Fruit fly (Drosophila melanogaster) whole organism, embryonic: ENCODE results near the gene mRpS26.

ENCODE experiments used
- CG11696 ChIP-seq: fragments of 200-800 bp; sonication (Bioruptor generic); IDR thresholded peaks from 2 replicates; pipeline ENCODE4 v1.3.6; 2022; ENCODE audit warnings: missing biosample characterization, missing genetic modification characterization
- H15 ChIP-seq: fragments of 200-800 bp; sonication (Bioruptor generic); IDR thresholded peaks from 3 replicates; pipeline ENCODE4 v1.3.6; 2022; ENCODE audit warnings: missing biosample characterization, missing genetic modification characterization
- HLH3B ChIP-seq: fragments of 200-800 bp; sonication (Bioruptor generic); IDR thresholded peaks from 2 replicates; pipeline ENCODE4 v1.3.6; 2022; ENCODE audit warnings: missing biosample characterization, missing genetic modification characterization
- fd64A ChIP-seq: fragments of 200-800 bp; sonication (Bioruptor generic); optimal IDR thresholded peaks from 3 replicates; lab custom pipeline; 2018; ENCODE audit warnings: missing biosample characterization, mild to moderate bottlenecking, missing genetic modification characterization
- luna ChIP-seq: fragments of 200-800 bp; sonication (Bioruptor generic); optimal IDR thresholded peaks from 2 replicates; lab custom pipeline; 2016; ENCODE audit warnings: missing biosample characterization, missing genetic modification characterization
- pnt ChIP-seq: fragments of 200-800 bp; sonication (Bioruptor generic); optimal IDR thresholded peaks from 3 replicates; lab custom pipeline; 2016; ENCODE audit warnings: missing biosample characterization, missing genetic modification characterization
- psq ChIP-seq: fragments of 200-800 bp; sonication (Bioruptor generic); optimal IDR thresholded peaks from 2 replicates; lab custom pipeline; 2017; ENCODE audit warnings: missing biosample characterization, missing genetic modification characterization
- z ChIP-seq: fragments of 200-800 bp; sonication (Bioruptor generic); IDR thresholded peaks from 3 replicates; pipeline ENCODE4 v1.3.6; 2022; ENCODE audit warnings: missing biosample characterization, missing genetic modification characterization
- zfh2 ChIP-seq: fragments of 200-800 bp; sonication (Bioruptor generic); optimal IDR thresholded peaks from 2 replicates; lab custom pipeline; 2016; ENCODE audit warnings: missing biosample characterization, missing genetic modification characterization

DNA sequence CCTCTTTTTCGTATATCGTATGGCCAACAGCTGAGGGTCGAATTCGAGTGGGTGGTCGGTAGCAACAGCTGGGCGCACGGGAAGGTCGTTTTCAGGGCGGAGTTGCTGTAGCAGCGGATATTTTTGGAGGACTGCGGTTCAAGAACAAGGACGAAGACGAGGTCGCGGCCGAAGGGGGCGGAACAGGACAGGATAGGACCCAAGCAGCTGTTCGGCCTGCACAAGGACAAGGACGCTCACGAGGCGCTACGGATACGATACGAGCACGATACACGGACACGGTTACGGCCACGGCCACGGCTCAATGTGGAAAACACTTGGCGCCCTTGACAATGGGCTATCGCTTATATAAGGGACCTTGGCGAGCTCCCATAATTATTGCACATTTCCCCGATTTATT lies 45.1 kb upstream of the mRpS26 start:
- TF ChIP-seq z (GFP tag; lab: Robert Waterston, UW): no peak
- TF ChIP-seq psq (GFP tag; lab: Kevin White, UChicago): no peak
- TF ChIP-seq luna (GFP tag; lab: Kevin White, UChicago): no peak
- TF ChIP-seq H15: no peak
- no peak for TF ChIP-seq zfh2
- TF ChIP-seq pnt: no peak
- no peak for TF ChIP-seq HLH3B
- no peak for TF ChIP-seq CG11696 (GFP tag; lab: Robert Waterston, UW)
- no peak for TF ChIP-seq fd64A (GFP tag; lab: Kevin White, UChicago)
